Fruit fly (Drosophila melanogaster) whole organism, prepupa: ENCODE measurements around the gene Prx5.

Source experiments
- CG3032 ChIP-seq: fragments of 200-800 bp; optimal IDR thresholded peaks from 2 replicates; lab custom pipeline; 2019; ENCODE audit warnings: missing biosample characterization, mild to moderate bottlenecking, missing genetic modification characterization, moderate library complexity
- CG32006 ChIP-seq: fragments of 200-800 bp; sonication (Bioruptor generic); optimal IDR thresholded peaks from 3 replicates; lab custom pipeline; 2017; ENCODE audit warnings: missing biosample characterization, mild to moderate bottlenecking, missing genetic modification characterization
- CG6808 ChIP-seq: fragments of 200-800 bp; sonication (Bioruptor generic); optimal IDR thresholded peaks from 3 replicates; lab custom pipeline; 2017; ENCODE audit warnings: missing biosample characterization, missing genetic modification characterization, mild to moderate bottlenecking, moderate library complexity, missing genetic modification reagents
- CG9139 ChIP-seq: fragments of 200-800 bp; sonication (Bioruptor generic); optimal IDR thresholded peaks from 3 replicates; lab custom pipeline; 2017; ENCODE audit warnings: missing biosample characterization, mild to moderate bottlenecking, missing genetic modification characterization
- Eip78C ChIP-seq: fragments of 200-800 bp; sonication (Bioruptor generic); peaks from one replicate; lab custom pipeline; 2016; ENCODE audit warnings: missing biosample characterization, missing genetic modification characterization
- Ets21C ChIP-seq: fragments of 200-800 bp; sonication (Bioruptor generic); optimal IDR thresholded peaks from 3 replicates; lab custom pipeline; 2016; ENCODE audit warnings: missing biosample characterization, missing genetic modification characterization
- Met ChIP-seq: fragments of 200-800 bp; sonication (Bioruptor generic); optimal IDR thresholded peaks from 3 replicates; lab custom pipeline; 2016; ENCODE audit warnings: missing biosample characterization, missing genetic modification characterization
- Smox ChIP-seq: fragments of 200-800 bp; sonication (Bioruptor generic); optimal IDR thresholded peaks from 3 replicates; lab custom pipeline; 2016; ENCODE audit warnings: missing biosample characterization, missing genetic modification characterization
- Sox14 ChIP-seq: fragments of 200-800 bp; sonication (Bioruptor generic); optimal IDR thresholded peaks from 3 replicates; lab custom pipeline; 2016; ENCODE audit warnings: missing biosample characterization, missing genetic modification characterization
- dsx ChIP-seq: fragments of 200-800 bp; optimal IDR thresholded peaks from 3 replicates; lab custom pipeline; 2019; ENCODE audit warnings: missing biosample characterization, mild to moderate bottlenecking, missing genetic modification characterization, moderate library complexity; ENCODE audit not compliant: poor library complexity, severe bottlenecking
- eg ChIP-seq: fragments of 200-800 bp; sonication (Bioruptor generic); IDR thresholded peaks from 3 replicates; pipeline ENCODE4 v1.3.6; 2022; ENCODE audit warnings: missing biosample characterization, missing genetic modification characterization
- esn ChIP-seq: fragments of 200-800 bp; sonication (Bioruptor generic); optimal IDR thresholded peaks from 2 replicates; lab custom pipeline; 2016; ENCODE audit warnings: missing biosample characterization, mild to moderate bottlenecking, missing genetic modification characterization, moderate library complexity
- fd85E ChIP-seq: fragments of 200-800 bp; sonication (Bioruptor generic); optimal IDR thresholded peaks from 3 replicates; lab custom pipeline; 2016; ENCODE audit warnings: missing biosample characterization, missing genetic modification characterization
- net ChIP-seq: fragments of 200-800 bp; sonication (Bioruptor generic); optimal IDR thresholded peaks from 3 replicates; lab custom pipeline; 2016; ENCODE audit warnings: missing biosample characterization, missing genetic modification characterization
- pdm3 ChIP-seq: fragments of 200-800 bp; sonication (Bioruptor generic); optimal IDR thresholded peaks from 3 replicates; lab custom pipeline; 2016; ENCODE audit warnings: missing biosample characterization, missing genetic modification characterization
- salr ChIP-seq, 2 experiments: fragments of 200-800 bp; sonication (Bioruptor generic); optimal IDR thresholded peaks; 3 replicates each; lab custom pipeline; 2016 to 2018; ENCODE audit warnings: missing biosample characterization in 2 of 2, missing genetic modification characterization in 2 of 2, mild to moderate bottlenecking in 1 of 2
- spab ChIP-seq: fragments of 200-800 bp; sonication (Bioruptor generic); optimal IDR thresholded peaks from 2 replicates; lab custom pipeline; 2017; ENCODE audit warnings: missing biosample characterization, mild to moderate bottlenecking, missing genetic modification characterization, missing genetic modification reagents
- topi ChIP-seq: fragments of 200-800 bp; sonication (Bioruptor generic); optimal IDR thresholded peaks from 3 replicates; lab custom pipeline; 2016; ENCODE audit warnings: missing biosample characterization, missing genetic modification characterization

The Prx5 gene

dm6 chr3R:18118695-18119094, 48.4 kb downstream of the Prx5 start:
- no peak for TF ChIP-seq dsx (GFP tag; lab: Kevin White, UChicago)
- no peak for TF ChIP-seq net (GFP tag; lab: Kevin White, UChicago)
- no peak for TF ChIP-seq eg (GFP tag; lab: Robert Waterston, UW)
- no peak for TF ChIP-seq CG3032 (tag; lab: Kevin White, UChicago)
- TF ChIP-seq Sox14 (GFP tag; lab: Kevin White, UChicago), result no peak
- TF ChIP-seq, all 60 proteins: peak for 0

DNA sequence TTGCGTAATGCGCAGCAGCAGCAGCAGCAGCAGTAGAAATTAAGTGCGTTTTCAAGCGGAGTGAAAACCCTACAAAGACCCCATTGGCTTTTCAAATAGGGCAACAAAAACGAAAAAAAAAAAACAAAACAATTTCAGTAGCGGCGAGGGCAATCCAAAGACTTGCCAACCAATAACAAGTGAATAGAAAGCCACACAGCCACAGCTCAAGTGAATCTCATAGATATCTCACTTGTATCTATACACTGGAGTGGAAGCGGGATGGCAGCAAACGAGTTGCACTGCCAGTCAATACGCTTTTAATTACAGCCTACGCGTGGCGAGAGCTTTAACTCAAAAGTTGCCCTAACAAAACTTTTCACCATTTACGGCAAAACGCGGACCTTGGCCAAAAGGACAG, 48.8 kb downstream of the Prx5 start:
- TF ChIP-seq dsx (GFP tag; lab: Kevin White, UChicago) (no peak), pdm3 (no peak), CG32006 (GFP tag; lab: Kevin White, UChicago) (no peak), Met (GFP tag; lab: Kevin White, UChicago) (no peak), spab (GFP tag; lab: Kevin White, UChicago) (no peak), Ets21C (no peak), topi (GFP tag; lab: Kevin White, UChicago) (no peak), fd85E (no peak), esn (GFP tag; lab: Kevin White, UChicago) (no peak)
- TF ChIP-seq, all 60 proteins: peak for 0

dm6 chr3R:18117525-18117924, 49.5 kb downstream of the Prx5 start:
- no peak for TF ChIP-seq salr (GFP tag; optimal IDR thresholded peaks at IDR 0.05; lab: Kevin White, UChicago)
- TF ChIP-seq Eip78C (GFP tag; lab: Kevin White, UChicago), result no peak
- TF ChIP-seq CG6808 (GFP tag; lab: Kevin White, UChicago), result no peak
- no peak for TF ChIP-seq CG9139 (GFP tag; lab: Kevin White, UChicago)
- no peak for TF ChIP-seq Smox
- TF ChIP-seq fd85E, result no peak
